Worm (Caenorhabditis elegans) whole organism, L4/young adult: ENCODE measurements around the gene Y97E10AR.3.
A peak's percentile ranks its signal among the peaks of the same experiment; 100 is the strongest.

Experiments used
- W03F9.2 ChIP-seq: fragments of 150-350 bp; optimal IDR thresholded peaks from 2 replicates; lab custom pipeline; 2014; ENCODE audit warnings: missing biosample characterization, missing genetic modification characterization
- dao-5 ChIP-seq: sonication (generic microtip); optimal IDR thresholded peaks from 2 replicates; lab custom pipeline; 2016; ENCODE audit warnings: missing genotype, missing genetic modification characterization, moderate library complexity, missing compliant biosample characterization
- him-1 ChIP-seq: sonication (generic microtip); optimal IDR thresholded peaks from 2 replicates; lab custom pipeline; 2016; ENCODE audit warnings: missing genotype, missing genetic modification reagents, missing genetic modification characterization, missing compliant biosample characterization

Gene Y97E10AR.3

DNA sequence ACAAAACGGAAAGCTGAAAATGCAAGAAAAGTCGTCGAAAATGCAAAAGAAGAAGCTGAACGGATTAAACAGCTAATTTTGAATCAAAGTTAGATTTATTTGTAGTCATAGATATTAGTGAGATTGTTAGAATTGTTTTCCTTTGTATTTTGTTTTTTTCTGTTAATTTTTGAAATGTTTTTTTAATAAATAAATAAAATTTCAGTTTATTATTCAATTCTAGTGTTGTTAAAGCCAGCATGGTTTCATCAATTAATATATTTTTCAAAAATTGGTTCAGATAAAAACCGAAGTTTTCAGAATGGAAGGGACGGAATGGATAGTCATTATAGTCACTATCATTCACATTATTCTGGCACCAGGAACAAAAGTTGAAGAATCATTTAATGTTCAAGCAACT, 27.5 kb upstream of the Y97E10AR.3 start, which contains the start of gene algn-12:
Gene algn-12 (plus strand): TSS at position 301 of the 400 bp plus-strand sequence.
- TF ChIP-seq W03F9.2 (tag; lab: Kevin White, UChicago) (no peak), dao-5 (tag; lab: Kevin White, UChicago) (no peak), him-1 (tag; lab: Kevin White, UChicago) (no peak)

DNA sequence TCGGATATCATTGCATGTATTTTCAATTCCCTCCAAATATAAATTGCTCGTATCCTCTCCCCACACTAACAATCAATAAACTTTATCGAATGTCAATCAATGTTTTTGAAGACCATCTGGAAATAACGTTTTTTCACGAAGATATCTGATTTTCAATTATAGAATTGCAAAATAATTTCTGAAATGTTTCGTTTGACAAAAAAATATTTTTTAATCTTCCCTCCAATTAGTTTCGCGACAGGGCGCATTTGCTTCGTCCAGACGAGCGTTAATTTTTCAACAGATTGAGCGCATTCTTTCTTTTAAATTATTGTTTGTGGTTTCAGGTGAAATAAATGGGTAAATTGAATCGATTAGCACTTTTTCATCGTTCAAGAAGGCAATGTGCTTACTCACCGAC, 23.8 kb upstream of the Y97E10AR.3 start, which contains the start of gene vars-1:
Gene vars-1 (plus strand): TSS at position 291 of the 400 bp plus-strand sequence.
- no peak for TF ChIP-seq him-1 (tag; lab: Kevin White, UChicago)
- no peak for TF ChIP-seq W03F9.2 (tag; lab: Kevin White, UChicago)
- TF ChIP-seq dao-5 (tag; lab: Kevin White, UChicago) = no peak

DNA sequence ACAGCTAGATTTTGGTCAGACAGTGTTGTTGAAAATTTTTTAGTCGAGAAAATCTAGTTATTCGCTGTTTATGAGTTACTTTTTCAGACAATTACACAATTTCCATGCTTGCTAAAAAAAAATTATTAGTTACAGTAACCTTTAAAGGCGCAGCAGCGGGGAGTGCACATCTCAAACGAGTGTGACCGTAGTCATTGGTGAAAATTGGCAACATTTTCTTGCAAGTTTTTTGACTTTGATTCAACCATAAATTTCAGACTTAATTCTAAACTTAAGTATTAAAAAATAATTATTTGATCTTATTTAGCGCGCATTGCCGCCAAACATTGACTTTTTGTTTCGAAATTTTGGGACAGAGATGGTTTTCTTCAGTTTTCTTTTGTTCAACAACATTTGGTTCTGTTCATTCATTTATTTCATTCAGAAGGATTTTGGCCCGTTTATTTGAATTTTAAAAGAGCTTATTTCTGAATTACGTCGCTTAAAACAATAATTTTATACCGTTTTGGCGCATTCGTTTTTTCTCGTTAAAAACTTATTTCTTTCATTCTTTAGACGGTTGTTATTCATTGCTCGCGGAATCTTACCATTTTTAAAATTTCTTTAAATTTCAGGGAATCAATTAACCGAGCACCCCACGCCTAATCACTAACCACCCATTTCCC, 21.6 kb upstream of the Y97E10AR.3 start, which contains the start of gene oma-2:
Gene oma-2 (plus strand): TSS at position 615 of the 665 bp plus-strand sequence.
- no peak for TF ChIP-seq dao-5 (tag; lab: Kevin White, UChicago)
- TF ChIP-seq W03F9.2 (tag; lab: Kevin White, UChicago) = no peak
- TF ChIP-seq him-1 (tag; lab: Kevin White, UChicago) = no peak

DNA sequence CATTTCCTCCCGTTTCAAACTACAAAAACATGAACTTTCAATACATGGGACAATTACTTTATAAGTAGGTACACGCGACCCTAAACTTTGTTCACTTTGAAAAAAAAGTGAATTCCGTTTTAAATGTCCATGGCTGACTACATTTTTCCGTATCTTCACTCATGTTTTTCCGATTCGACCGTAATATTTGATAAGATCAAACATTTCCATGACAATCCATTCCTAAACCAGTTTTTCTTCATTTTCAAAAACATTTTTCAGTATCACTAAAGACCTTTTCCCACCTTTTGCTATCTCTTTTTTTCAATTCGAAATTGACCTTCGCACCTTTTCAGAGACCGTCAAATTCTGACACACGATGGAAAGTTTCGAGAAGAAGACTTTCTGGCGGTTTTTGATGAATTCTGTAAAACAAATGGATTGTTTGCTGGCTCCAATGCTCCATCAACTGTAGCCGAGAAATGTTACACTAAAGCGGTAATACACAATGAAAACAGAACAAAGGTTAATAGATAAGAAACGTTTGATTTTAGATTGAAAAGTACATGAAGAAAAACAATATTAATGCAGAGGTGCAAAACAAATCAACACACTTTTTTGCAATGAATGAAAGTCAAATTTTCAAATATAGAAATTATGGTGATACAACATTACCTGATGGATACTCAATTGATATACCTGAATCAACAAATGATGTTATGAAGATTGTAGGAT, 20.3 kb upstream of the Y97E10AR.3 start:
- TF ChIP-seq W03F9.2 (tag; lab: Kevin White, UChicago) (no peak), him-1 (tag; lab: Kevin White, UChicago) (no peak), dao-5 (tag; lab: Kevin White, UChicago) (no peak)

DNA sequence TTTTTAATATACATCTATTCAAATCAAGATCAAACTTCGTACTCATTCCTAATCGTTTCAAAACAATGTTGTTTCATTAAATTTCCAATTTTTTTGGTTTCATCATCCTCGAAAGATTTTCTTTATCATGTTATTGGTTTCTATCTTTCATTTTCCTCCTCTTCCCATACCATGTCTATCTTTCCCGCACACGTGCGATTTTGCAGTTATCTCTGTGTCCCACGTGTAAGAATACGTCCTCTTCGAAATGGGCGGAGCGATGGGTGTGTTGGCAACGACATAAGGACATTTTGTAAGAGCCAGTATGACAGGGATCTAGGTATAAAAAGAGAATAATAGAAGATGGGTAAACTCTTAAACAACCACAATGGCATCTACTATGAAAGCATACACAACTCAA, 19.0 kb upstream of the Y97E10AR.3 start, which contains the start of gene F43H9.4:
Gene F43H9.4 (plus strand): TSS at position 366 of the 400 bp plus-strand sequence.
- TF ChIP-seq W03F9.2 (tag; lab: Kevin White, UChicago) = no peak
- TF ChIP-seq him-1 (tag; lab: Kevin White, UChicago) = no peak
- no peak for TF ChIP-seq dao-5 (tag; lab: Kevin White, UChicago)

DNA sequence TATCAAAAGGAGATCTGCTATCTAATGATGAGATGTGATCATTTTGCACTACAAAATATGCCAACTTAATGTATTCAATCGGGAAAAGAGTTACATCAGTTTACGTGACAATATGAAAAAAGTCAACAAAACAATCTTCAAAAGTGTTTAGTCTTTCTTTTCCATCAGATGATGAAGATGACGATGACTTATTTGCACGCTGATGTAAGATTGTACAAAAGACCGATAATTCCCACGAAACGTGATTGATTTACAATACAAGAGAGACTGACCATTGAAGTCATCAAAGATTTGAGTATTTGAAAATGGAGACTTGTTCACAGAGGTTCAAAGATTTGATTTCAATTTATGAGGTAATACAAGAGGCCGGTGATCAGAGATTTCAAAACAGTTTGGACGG, 17.9 kb upstream of the Y97E10AR.3 start:
- TF ChIP-seq W03F9.2 (tag; lab: Kevin White, UChicago) (no peak), dao-5 (tag; lab: Kevin White, UChicago) (no peak), him-1 (tag; lab: Kevin White, UChicago) (no peak)

DNA sequence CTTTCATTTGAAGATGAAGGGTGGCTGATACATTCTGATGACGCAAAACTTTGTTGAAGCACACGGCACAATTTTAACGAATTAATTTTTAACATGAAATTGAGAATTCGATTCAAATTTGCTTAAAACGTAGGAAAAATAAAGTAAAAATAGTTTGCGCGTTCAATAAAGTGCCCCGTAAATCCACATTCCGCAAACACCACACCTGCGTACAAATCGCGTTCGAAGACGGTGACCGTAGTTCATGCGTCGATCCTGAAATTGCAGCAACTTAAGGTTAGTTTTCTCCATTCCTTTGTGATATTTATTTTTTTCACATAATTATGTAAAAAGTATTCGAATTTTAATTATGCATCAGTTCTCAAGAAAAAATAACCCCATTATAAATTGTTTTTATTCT, 17.4 kb upstream of the Y97E10AR.3 start, which contains the start of gene F43H9.3:
Gene F43H9.3 (minus strand): TSS at position 189 of the 400 bp plus-strand sequence.
- no peak for TF ChIP-seq W03F9.2 (tag; lab: Kevin White, UChicago)
- no peak for TF ChIP-seq him-1 (tag; lab: Kevin White, UChicago)
- TF ChIP-seq dao-5 (tag; lab: Kevin White, UChicago) = no peak

DNA sequence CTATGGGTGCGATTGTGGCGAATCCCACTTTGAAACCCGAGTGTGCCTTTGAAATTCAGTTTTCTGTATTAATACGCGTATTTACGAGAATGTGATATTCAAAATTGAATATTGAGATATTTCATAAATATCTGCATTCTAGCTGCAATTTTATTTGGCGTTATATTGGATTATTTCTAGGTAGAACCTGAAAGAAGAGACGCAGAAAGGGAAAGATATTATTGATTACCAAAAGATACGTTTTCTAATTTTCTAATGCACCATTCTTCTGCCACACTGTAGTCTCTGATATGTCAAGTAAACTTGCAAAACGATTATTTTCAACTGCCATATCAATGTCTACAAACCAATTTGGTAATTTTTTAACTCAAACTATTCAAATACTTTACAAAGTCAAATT, 14.7 kb upstream of the Y97E10AR.3 start, which contains the start of gene ech-3:
Gene ech-3 (plus strand): TSS at position 178 of the 400 bp plus-strand sequence.
- no peak for TF ChIP-seq dao-5 (tag; lab: Kevin White, UChicago)

DNA sequence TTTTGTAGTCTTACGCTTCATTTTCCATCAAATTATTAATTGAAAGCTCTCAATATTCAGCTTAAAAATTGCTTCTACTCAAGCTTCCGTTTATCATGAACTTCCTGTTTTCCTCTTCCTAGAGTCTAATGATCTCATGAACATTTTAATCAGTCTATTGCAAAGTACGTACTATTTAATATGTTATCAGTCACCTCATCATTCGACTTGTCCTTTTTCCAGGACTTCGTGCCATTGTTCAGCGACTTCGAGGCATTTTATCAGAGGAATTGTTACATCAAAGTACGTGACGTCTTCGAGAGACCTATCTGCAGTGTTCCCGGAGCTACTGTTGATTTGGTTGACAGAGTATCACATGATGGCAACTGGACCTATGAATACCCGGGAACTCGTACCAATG, 12.5 kb upstream of the Y97E10AR.3 start:
- no peak for TF ChIP-seq dao-5 (tag; lab: Kevin White, UChicago)
- no peak for TF ChIP-seq W03F9.2 (tag; lab: Kevin White, UChicago)
- no peak for TF ChIP-seq him-1 (tag; lab: Kevin White, UChicago)

DNA sequence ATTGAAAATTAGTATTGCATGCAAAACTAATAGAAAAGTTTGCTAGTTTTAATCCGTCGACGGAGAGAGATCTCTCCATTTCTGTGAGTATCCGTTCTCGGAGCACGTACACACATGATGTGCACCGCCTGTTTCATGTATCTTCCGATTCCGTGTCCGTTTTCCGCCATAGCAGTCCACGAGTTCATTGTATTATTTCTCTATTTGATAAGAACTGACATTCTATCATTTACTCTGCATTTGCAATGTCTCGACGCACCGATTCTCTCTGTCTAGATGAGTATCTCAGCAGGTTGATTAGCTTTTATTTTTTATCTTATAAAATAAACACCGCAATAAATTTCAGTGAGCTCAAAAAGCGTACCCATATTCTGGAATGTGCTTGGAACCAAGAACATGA, 11.6 kb upstream of the Y97E10AR.3 start:
- TF ChIP-seq him-1 (tag; lab: Kevin White, UChicago) (no peak), dao-5 (tag; lab: Kevin White, UChicago) (no peak), W03F9.2 (tag; lab: Kevin White, UChicago) (no peak)

DNA sequence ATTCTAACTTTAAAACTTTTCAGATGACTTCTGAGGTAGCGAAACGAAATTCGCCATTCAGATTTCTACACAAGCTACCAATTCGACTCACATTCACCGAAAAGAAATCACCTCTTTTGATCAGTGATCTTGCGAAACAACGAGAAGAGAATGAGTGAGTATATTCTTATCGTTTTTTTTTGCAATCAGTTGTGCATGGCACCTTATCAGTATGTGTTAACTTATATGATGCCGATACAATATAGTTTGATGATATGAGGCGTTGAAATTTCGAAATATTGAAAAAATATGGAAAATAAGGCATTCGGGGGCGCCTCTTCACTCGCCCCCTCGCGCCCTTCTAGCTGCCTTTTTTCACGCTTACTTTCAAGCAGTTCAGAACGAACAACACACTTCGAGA, 10.6 kb upstream of the Y97E10AR.3 start:
- TF ChIP-seq him-1 (tag; lab: Kevin White, UChicago) (no peak), dao-5 (tag; lab: Kevin White, UChicago) (no peak), W03F9.2 (tag; lab: Kevin White, UChicago) (no peak)

DNA sequence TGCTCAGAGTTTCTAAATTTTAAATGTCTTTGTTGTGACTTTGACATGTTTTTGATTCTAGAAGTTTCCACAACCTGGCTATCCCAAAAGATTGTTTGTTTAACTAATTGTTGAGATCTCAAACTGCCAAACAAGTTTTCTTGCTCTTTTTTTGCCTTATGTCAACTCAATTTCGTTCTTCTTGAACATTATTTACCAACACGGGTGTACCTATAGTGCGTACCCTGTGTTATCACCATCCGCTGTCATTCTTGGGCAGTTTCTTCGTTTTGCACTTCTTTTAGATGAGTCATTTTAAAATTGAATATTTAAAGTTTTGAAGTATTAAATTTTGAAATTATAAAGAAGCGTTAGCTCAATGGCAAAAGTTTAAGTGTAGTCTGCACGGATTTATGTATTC, 9.6 kb upstream of the Y97E10AR.3 start, which contains the start of gene sptl-2:
Gene sptl-2 (plus strand): TSS at position 280 of the 400 bp plus-strand sequence.
- no peak for TF ChIP-seq him-1 (tag; lab: Kevin White, UChicago)
- TF ChIP-seq W03F9.2 (tag; lab: Kevin White, UChicago) = no peak

DNA sequence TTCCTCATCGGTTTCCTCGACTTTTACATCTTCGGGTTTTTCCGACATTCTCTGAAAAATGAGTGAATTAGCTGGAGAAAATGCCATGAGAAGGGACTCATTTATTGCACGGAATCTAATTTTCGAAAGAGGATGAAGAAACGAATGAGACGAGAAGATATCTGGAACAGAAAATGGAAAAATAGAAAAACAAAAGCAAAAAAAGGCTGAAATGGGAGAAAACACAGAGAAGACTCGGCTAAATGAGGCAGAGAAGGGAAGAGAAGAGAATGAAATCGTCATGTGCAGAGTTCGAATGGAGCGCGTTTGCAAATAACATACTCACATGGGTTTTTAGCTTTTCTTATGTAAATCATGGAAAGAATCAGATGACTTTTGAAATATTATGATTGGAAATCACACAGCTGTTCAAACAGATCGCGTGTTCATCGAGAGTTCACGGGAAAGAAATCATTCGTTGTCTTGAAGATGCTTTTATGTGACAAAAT, 6.6 kb upstream of the Y97E10AR.3 start, which contains the start of gene Y97E10AR.6:
Gene Y97E10AR.6 (minus strand): TSS at position 51 of the 488 bp plus-strand sequence.
- no peak for TF ChIP-seq him-1 (tag; lab: Kevin White, UChicago)
- no peak for TF ChIP-seq dao-5 (tag; lab: Kevin White, UChicago)
- TF ChIP-seq W03F9.2 (tag; lab: Kevin White, UChicago) = peak; percentile 25
